Fruit fly (Drosophila melanogaster) whole organism, prepupa: ENCODE measurements around the gene Hus1-like.

Experiments used
- CG16779 ChIP-seq: fragments of 200-800 bp; sonication (Bioruptor generic); optimal IDR thresholded peaks from 3 replicates; lab custom pipeline; 2017; ENCODE audit warnings: missing biosample characterization, mild to moderate bottlenecking, missing genetic modification characterization
- CG7368 ChIP-seq: fragments of 200-800 bp; sonication (Bioruptor generic); optimal IDR thresholded peaks from 3 replicates; lab custom pipeline; 2016; ENCODE audit warnings: missing biosample characterization, missing genetic modification characterization
- Eip93F ChIP-seq: fragments of 200-800 bp; sonication (Bioruptor generic); optimal IDR thresholded peaks from 2 replicates; lab custom pipeline; 2016; ENCODE audit warnings: missing biosample characterization, mild to moderate bottlenecking, missing genetic modification characterization
- fkh ChIP-seq: fragments of 200-800 bp; sonication (Bioruptor generic); optimal IDR thresholded peaks from 3 replicates; lab custom pipeline; 2017; ENCODE audit warnings: missing biosample characterization, mild to moderate bottlenecking, missing genetic modification characterization, moderate library complexity
- pdm3 ChIP-seq: fragments of 200-800 bp; sonication (Bioruptor generic); optimal IDR thresholded peaks from 3 replicates; lab custom pipeline; 2016; ENCODE audit warnings: missing biosample characterization, missing genetic modification characterization

DNA sequence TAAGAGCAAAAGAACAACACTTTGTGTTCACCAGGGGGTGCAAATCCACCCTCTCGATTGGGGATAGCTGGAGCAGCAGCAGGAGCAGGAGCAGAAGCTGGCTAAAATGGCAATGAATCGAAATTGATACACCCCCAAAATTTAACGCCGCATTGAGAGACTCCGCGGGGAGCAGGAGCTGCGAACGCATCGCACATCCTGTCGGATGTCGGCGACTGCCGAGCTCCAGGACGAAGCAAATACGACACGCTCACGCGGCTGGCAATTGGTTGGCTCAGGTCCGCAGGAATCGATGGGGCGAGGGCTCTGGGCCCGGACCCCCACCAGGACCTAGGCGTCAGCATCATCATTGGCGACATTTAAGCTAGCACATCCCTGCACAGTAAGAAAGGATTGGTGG lies 31.1 kb upstream of the Hus1-like start:
- TF ChIP-seq Eip93F (GFP tag; lab: Kevin White, UChicago) (no peak), CG16779 (no peak), fkh (no peak), CG7368 (GFP tag; lab: Kevin White, UChicago) (no peak), pdm3 (GFP tag; lab: Kevin White, UChicago) (no peak)
